Worm (Caenorhabditis elegans): ENCODE data around the gene wago-10.

- TF ChIP-seq unc-39 (tag; optimal IDR thresholded peaks at IDR 0.05) (no peak), nhr-12 (tag; optimal IDR thresholded peaks at IDR 0.05) (no peak), ces-1 (GFP tag; optimal IDR thresholded peaks at IDR 0.05) (no peak), nhr-28 (tag; optimal IDR thresholded peaks at IDR 0.05) (no peak)
These were observed 42.3 kb downstream of the wago-10 start, which contains the start of gene lipl-5 for ce11 chrV:385488-385887.
